Worm (Caenorhabditis elegans) whole organism, L1 larva: Measurements from ENCODE around the gene EEED8.12.

Source experiments
- aly-2 ChIP-seq: fragments of 150-350 bp; optimal IDR thresholded peaks from 2 replicates; lab custom pipeline; 2014; ENCODE audit warnings: missing biosample characterization, missing genetic modification characterization
- ceh-8 ChIP-seq: fragments of 200-800 bp; sonication (Bioruptor generic); optimal IDR thresholded peaks from 2 replicates; lab custom pipeline; 2018; ENCODE audit warnings: mild to moderate bottlenecking, missing genetic modification characterization, moderate library complexity, missing compliant biosample characterization
- egl-13 ChIP-seq: sonication (generic microtip); optimal IDR thresholded peaks from 2 replicates; lab custom pipeline; 2016; ENCODE audit warnings: missing genotype, missing genetic modification reagents, missing genetic modification characterization, missing compliant biosample characterization
- ets-5 ChIP-seq: fragments of 200-800 bp; sonication (Bioruptor generic); IDR thresholded peaks from 2 replicates; pipeline ENCODE4 v1.3.6; 2022; ENCODE audit warnings: missing genetic modification characterization, missing compliant biosample characterization
- hpl-2 ChIP-seq: fragments of 150-350 bp; optimal IDR thresholded peaks from 2 replicates; lab custom pipeline; 2014; ENCODE audit warnings: missing biosample characterization, missing genetic modification reagents, missing genetic modification characterization
- nhr-12 ChIP-seq: sonication (generic microtip); optimal IDR thresholded peaks from 2 replicates; lab custom pipeline; 2017; ENCODE audit warnings: missing biosample characterization, missing genetic modification characterization
- nhr-237 ChIP-seq: fragments of 150-350 bp; optimal IDR thresholded peaks from 2 replicates; lab custom pipeline; 2014; ENCODE audit warnings: missing biosample characterization, missing genetic modification characterization
- unc-86 ChIP-seq: sonication (generic microtip); optimal IDR thresholded peaks from 2 replicates; lab custom pipeline; 2016; ENCODE audit warnings: missing genetic modification characterization, missing compliant biosample characterization

DNA sequence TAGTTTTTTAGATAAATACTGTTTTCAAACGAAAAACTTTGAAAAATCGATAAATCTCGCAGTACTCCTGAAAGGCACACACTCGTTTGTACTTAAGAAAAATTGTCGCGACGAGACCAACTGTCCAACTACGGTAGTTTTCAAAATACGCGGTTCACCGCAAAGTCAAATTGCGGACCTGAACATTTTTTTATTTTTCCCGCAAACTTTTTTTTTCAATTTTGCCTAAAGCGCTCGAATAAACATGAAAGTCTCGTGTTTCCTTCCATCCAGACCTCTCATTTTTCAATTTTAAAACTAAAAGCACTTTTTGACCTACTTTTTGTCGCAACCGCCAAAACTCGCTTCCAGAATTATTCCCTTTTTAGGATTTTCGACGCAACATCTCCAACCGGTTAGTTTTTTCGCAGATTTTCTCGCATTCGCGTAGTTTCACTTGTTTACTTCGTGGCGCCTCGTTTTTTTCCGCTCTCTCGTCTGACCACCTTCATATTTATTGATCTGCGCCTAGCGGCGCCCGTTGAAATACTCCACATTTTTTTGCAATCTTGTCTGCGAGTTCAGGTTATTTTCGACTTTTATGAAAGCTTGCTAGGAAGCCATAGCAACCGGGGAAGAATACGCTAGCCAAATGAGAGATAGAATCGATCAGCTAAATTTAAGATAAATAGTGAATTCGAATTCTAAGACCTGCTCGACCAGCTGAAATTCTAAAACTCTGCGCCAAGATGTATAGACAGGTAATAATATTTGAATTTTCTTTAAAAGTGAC lies 31.2 kb downstream of the EEED8.12 start, which contains the start of gene prdx-2:
- TF ChIP-seq nhr-12 (no peak), nhr-237 (no peak), aly-2 (tag; lab: Kevin White, UChicago) (no peak), ets-5 (GFP tag; lab: Robert Waterston, UW) (no peak), unc-86 (tag; lab: Kevin White, UChicago) (no peak), hpl-2 (GFP tag; lab: Kevin White, UChicago) (no peak), ceh-8 (no peak), egl-13 (tag; lab: Kevin White, UChicago) (no peak)
